Fruit fly (Drosophila melanogaster) whole organism, pupa: ENCODE measurements around the gene dgt2.
A peak's percentile ranks its signal among the peaks of the same experiment; 100 is the strongest.

ENCODE experiments used
- CG10348 ChIP-seq: fragments of 200-800 bp; sonication (Bioruptor generic); IDR thresholded peaks from 2 replicates; pipeline ENCODE4 v1.3.6; 2022; ENCODE audit warnings: missing biosample characterization, missing genetic modification characterization
- CG12605 ChIP-seq: fragments of 200-800 bp; sonication (Bioruptor generic); IDR thresholded peaks from 2 replicates; pipeline ENCODE4 v1.3.6; 2022; ENCODE audit warnings: missing biosample characterization, missing genetic modification characterization
- CG13204 ChIP-seq: fragments of 200-800 bp; sonication (Bioruptor generic); optimal IDR thresholded peaks from 2 replicates; lab custom pipeline; 2018; ENCODE audit warnings: missing biosample characterization, mild to moderate bottlenecking, missing genetic modification characterization, moderate library complexity
- CG14655 ChIP-seq: fragments of 200-800 bp; sonication (Bioruptor generic); optimal IDR thresholded peaks from 3 replicates; lab custom pipeline; 2017; ENCODE audit warnings: mild to moderate bottlenecking, missing biosample characterization, missing genetic modification reagents, missing genetic modification characterization
- CG15710 ChIP-seq: fragments of 200-800 bp; sonication (Bioruptor generic); optimal IDR thresholded peaks from 2 replicates; lab custom pipeline; 2018; ENCODE audit warnings: missing biosample characterization, mild to moderate bottlenecking, missing genetic modification characterization, moderate library complexity
- CG17806 ChIP-seq: fragments of 200-800 bp; sonication (Bioruptor generic); optimal IDR thresholded peaks from 2 replicates; lab custom pipeline; 2018; ENCODE audit warnings: missing biosample characterization, mild to moderate bottlenecking, missing genetic modification characterization, moderate library complexity
- CG32121 ChIP-seq: fragments of 200-800 bp; sonication (Bioruptor generic); IDR thresholded peaks from 2 replicates; pipeline ENCODE4 v1.3.6; 2022; ENCODE audit warnings: missing biosample characterization, missing genetic modification characterization
- CG34367 ChIP-seq: fragments of 200-800 bp; sonication (Bioruptor generic); optimal IDR thresholded peaks from 2 replicates; lab custom pipeline; 2018; ENCODE audit warnings: missing biosample characterization, mild to moderate bottlenecking, missing genetic modification characterization
- CG4496 ChIP-seq: fragments of 200-800 bp; sonication (Bioruptor generic); IDR thresholded peaks from 3 replicates; pipeline ENCODE4 v1.3.6; 2022; ENCODE audit warnings: missing biosample characterization, missing genetic modification characterization
- CG8159 ChIP-seq: fragments of 200-800 bp; sonication (Bioruptor generic); optimal IDR thresholded peaks from 3 replicates; lab custom pipeline; 2018; ENCODE audit warnings: missing biosample characterization, mild to moderate bottlenecking, missing genetic modification characterization, moderate library complexity
- CG8301 ChIP-seq: fragments of 200-800 bp; sonication (Bioruptor generic); optimal IDR thresholded peaks from 2 replicates; lab custom pipeline; 2018; ENCODE audit warnings: missing biosample characterization, mild to moderate bottlenecking, missing genetic modification characterization
- CG9948 ChIP-seq: fragments of 200-800 bp; sonication (Bioruptor generic); optimal IDR thresholded peaks from 2 replicates; lab custom pipeline; 2018; ENCODE audit warnings: missing biosample characterization, mild to moderate bottlenecking, missing genetic modification characterization, moderate library complexity
- D1 ChIP-seq: fragments of 200-800 bp; sonication (Bioruptor generic); optimal IDR thresholded peaks from 2 replicates; lab custom pipeline; 2018; ENCODE audit warnings: missing biosample characterization, mild to moderate bottlenecking, missing genetic modification characterization, moderate library complexity
- EcR ChIP-seq: fragments of 200-800 bp; sonication (Bioruptor generic); optimal IDR thresholded peaks from 3 replicates; lab custom pipeline; 2019; ENCODE audit warnings: missing biosample characterization, missing genetic modification characterization, mild to moderate bottlenecking, moderate library complexity, missing genetic modification reagents
- Ets98B ChIP-seq: fragments of 200-800 bp; sonication (Bioruptor generic); IDR thresholded peaks from 2 replicates; pipeline ENCODE4 v1.3.6; 2022; ENCODE audit warnings: missing biosample characterization, missing genetic modification characterization
- Pif1A ChIP-seq: fragments of 200-800 bp; sonication (Bioruptor generic); optimal IDR thresholded peaks from 3 replicates; lab custom pipeline; 2016; ENCODE audit warnings: missing biosample characterization, missing genetic modification characterization
- Pif1B ChIP-seq: fragments of 200-800 bp; sonication (Bioruptor generic); optimal IDR thresholded peaks from 3 replicates; lab custom pipeline; 2016; ENCODE audit warnings: missing biosample characterization, missing genetic modification characterization
- Snoo ChIP-seq: fragments of 200-800 bp; sonication (Bioruptor generic); optimal IDR thresholded peaks from 3 replicates; lab custom pipeline; 2017; ENCODE audit warnings: missing biosample characterization, mild to moderate bottlenecking, missing genetic modification characterization, inconsistent platforms
- fd96Ca ChIP-seq: fragments of 200-800 bp; sonication (Bioruptor generic); IDR thresholded peaks from 3 replicates; pipeline ENCODE4 v1.3.6; 2022; ENCODE audit warnings: missing biosample characterization, missing genetic modification characterization
- gl ChIP-seq: fragments of 200-800 bp; sonication (Bioruptor generic); optimal IDR thresholded peaks from 2 replicates; lab custom pipeline; 2018; ENCODE audit warnings: missing biosample characterization, mild to moderate bottlenecking, missing genetic modification characterization
- rn ChIP-seq: fragments of 200-800 bp; sonication (Bioruptor generic); IDR thresholded peaks from 2 replicates; pipeline ENCODE4 v1.3.6; 2022; ENCODE audit warnings: missing biosample characterization, missing genetic modification characterization

dgt2 gene

DNA sequence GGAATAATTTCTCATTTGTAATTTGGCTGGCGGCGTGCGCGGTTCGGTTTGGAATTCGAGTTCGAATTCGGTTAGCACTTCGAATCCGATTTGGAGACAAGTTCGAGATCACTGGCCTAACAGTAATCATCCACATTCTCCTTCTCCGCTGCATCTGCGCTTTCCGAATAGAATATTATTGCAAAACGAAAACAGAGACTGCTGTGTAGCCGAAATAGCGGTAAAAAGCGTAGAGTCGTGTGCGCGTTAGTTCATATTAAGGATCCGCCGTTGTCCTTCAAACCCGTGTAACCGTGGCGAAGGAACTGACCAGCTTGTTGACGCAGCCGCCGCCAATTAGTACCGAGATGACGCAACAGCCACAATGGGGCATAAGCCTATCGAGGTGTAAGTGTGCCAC is 37.7 kb downstream of the dgt2 start, which contains the start of gene dmGlut:
TSS of gene dmGlut (plus strand) at position 4 of the 400 bp plus-strand sequence.
- TF ChIP-seq Pif1A (no peak), CG15710 (tag; lab: Kevin White, UChicago) (no peak), Pif1B (GFP tag; lab: Kevin White, UChicago) (no peak), CG14655 (GFP tag; lab: Kevin White, UChicago) (no peak), CG13204 (GFP tag; lab: Kevin White, UChicago) (no peak), CG10348 (GFP tag; lab: Robert Waterston, UW) (no peak), D1 (no peak), CG8301 (tag; lab: Kevin White, UChicago) (no peak), fd96Ca (GFP tag; lab: Robert Waterston, UW) (no peak), gl (tag; lab: Kevin White, UChicago) (no peak), CG9948 (no peak), EcR (GFP tag; lab: Kevin White, UChicago) (no peak), CG12605 (GFP tag; lab: Robert Waterston, UW) (no peak), Snoo (no peak)

DNA sequence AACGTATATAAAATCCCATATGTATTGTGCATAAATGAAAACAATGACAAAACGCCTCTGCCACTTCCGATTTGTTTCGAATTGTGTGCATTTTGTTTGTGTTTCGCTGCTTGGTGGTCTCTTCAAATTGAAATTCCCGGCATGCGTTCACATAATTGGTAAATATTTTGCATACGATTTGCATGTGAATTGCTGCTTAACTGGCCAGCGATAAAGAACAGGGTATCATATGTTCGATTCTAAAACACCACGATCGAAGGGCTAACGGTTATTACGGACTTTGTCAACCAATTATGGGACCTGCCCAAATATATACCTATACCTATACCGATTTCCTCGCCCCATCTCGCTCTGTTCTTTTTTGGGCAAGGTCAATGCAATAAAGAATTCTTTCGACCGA is 38.4 kb downstream of the dgt2 start:
- TF ChIP-seq CG12605 (GFP tag; lab: Robert Waterston, UW): no peak
- TF ChIP-seq Snoo: no peak
- TF ChIP-seq Ets98B: no peak
- no peak for TF ChIP-seq CG32121 (GFP tag; lab: Robert Waterston, UW)
- TF ChIP-seq rn (GFP tag; lab: Robert Waterston, UW): no peak
- TF ChIP-seq CG15710 (tag; lab: Kevin White, UChicago): no peak
- TF ChIP-seq gl (tag; lab: Kevin White, UChicago): no peak
- TF ChIP-seq CG17806 (tag; lab: Kevin White, UChicago): no peak
- no peak for TF ChIP-seq CG10348 (GFP tag; lab: Robert Waterston, UW)

DNA sequence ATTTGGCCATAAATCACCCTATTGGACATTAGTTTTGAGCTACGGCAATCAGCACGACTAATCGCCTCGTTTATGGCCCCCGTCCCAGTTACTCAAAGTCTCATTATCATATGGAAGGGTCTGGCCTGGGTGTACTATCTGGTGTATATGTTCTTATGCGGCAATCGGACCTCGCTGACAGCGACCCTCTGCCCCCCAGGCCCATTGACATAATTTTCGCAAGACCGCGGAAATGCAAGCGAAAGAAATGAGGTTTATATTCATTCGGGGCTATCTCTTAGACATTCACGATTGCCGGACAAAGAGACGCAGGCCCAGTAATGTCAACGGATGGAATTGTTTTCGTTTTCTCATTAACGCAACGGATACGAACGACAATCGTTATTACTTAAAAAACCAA is 39.1 kb downstream of the dgt2 start:
- no peak for TF ChIP-seq Ets98B
- TF ChIP-seq EcR (GFP tag; lab: Kevin White, UChicago): peak; percentile 58

dm6 chr2L:12029594-12030197 is 40.0 kb downstream of the dgt2 start:
- TF ChIP-seq CG4496 (GFP tag; lab: Robert Waterston, UW): no peak

DNA sequence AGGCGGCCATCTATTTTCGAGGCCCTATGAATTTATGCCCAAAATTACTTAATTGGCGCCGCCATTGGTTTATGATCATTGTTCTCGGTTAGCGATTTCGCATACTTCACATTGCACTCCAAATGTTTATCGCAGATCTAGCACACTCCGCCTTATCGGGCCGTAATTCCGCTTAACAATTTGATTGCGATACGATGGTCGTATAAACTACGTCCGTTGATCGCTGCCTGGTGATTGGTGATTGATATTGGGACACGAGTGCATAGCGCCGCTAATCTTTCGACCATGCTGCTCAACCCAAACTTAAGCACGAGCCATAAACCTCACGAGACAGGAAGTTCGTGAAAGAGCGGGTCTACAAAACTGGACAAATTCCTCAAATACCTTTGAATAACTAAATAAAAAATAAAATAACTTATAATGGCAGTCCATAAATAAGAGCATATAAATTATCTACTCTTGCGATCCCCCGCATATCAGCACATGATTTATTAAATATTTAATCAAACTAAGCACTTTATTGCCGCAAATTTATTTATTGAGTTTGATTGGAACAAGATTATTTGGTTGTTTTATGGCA is 40.9 kb downstream of the dgt2 start:
- TF ChIP-seq Pif1A (no peak), CG12605 (GFP tag; lab: Robert Waterston, UW) (no peak), CG15710 (tag; lab: Kevin White, UChicago) (no peak), fd96Ca (GFP tag; lab: Robert Waterston, UW) (no peak), EcR (GFP tag; lab: Kevin White, UChicago) (no peak), Ets98B (no peak), Pif1B (GFP tag; lab: Kevin White, UChicago) (no peak), rn (GFP tag; lab: Robert Waterston, UW) (no peak), CG13204 (GFP tag; lab: Kevin White, UChicago) (no peak), CG4496 (GFP tag; lab: Robert Waterston, UW) (no peak), CG8159 (tag; lab: Kevin White, UChicago) (no peak), CG8301 (tag; lab: Kevin White, UChicago) (no peak), CG34367 (no peak), gl (tag; lab: Kevin White, UChicago) (no peak), CG17806 (tag; lab: Kevin White, UChicago) (no peak), CG14655 (GFP tag; lab: Kevin White, UChicago) (no peak)
- TF ChIP-seq, all 21 proteins: peak for 0

DNA sequence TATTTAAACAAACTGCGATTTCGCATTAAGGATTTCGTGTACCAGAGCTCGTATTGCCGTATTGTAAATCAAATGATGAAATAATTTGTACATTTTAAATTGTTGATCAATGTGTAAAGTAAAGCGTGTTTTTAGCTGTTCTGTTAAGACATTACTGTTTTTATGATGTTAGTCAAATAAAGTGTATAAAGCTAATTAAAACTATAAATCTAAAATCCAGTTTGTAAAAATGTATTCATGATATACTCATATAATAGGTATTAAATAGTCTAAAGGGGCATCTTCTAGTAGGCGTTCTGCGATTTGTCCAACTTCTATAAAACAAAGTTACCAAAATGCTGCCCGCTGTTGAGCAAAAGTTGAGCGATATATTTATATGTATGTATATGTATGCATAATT is 44.2 kb downstream of the dgt2 start, which contains the start of gene CG18788:
TSS of gene CG18788 (plus strand) at position 301 of the 400 bp plus-strand sequence.
- TF ChIP-seq CG4496 (GFP tag; lab: Robert Waterston, UW): no peak
- TF ChIP-seq fd96Ca (GFP tag; lab: Robert Waterston, UW): no peak
- TF ChIP-seq CG15710 (tag; lab: Kevin White, UChicago): no peak
- no peak for TF ChIP-seq CG8301 (tag; lab: Kevin White, UChicago)
- no peak for TF ChIP-seq Snoo
- TF ChIP-seq CG12605 (GFP tag; lab: Robert Waterston, UW): no peak
- TF ChIP-seq Ets98B: no peak
- no peak for TF ChIP-seq CG10348 (GFP tag; lab: Robert Waterston, UW)
- TF ChIP-seq EcR (GFP tag; lab: Kevin White, UChicago): no peak
- no peak for TF ChIP-seq CG32121 (GFP tag; lab: Robert Waterston, UW)
- TF ChIP-seq gl (tag; lab: Kevin White, UChicago): no peak
- no peak for TF ChIP-seq CG14655 (GFP tag; lab: Kevin White, UChicago)

DNA sequence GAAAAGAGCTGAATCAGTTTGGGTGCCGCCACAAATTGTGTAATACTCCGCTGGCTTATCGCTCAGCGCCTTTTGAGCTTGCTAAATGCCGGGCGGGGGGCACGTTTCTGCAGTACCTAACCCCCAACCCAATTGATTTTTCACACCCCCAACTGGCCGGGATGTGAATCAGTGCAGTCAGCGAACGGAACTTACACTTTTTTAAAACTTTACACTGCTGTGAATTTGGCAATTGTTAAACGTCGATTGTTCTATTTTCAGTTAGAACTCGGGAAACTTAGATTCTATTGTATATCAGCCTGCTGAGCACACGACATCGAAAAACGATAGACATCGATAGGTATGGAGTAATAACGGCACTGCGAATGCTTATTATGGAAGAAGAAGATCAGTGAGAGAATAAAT is 48.4 kb downstream of the dgt2 start, which contains the start of gene Tom70:
TSS of gene Tom70 (minus strand) at position 335 of the 405 bp plus-strand sequence.
- no peak for TF ChIP-seq CG32121 (GFP tag; lab: Robert Waterston, UW)
- TF ChIP-seq Snoo: no peak
- TF ChIP-seq fd96Ca (GFP tag; lab: Robert Waterston, UW): no peak
- TF ChIP-seq CG9948: no peak
- TF ChIP-seq CG12605 (GFP tag; lab: Robert Waterston, UW): no peak
- no peak for TF ChIP-seq gl (tag; lab: Kevin White, UChicago)
- no peak for TF ChIP-seq CG4496 (GFP tag; lab: Robert Waterston, UW)
- TF ChIP-seq rn (GFP tag; lab: Robert Waterston, UW): no peak
- TF ChIP-seq CG17806 (tag; lab: Kevin White, UChicago): no peak
- TF ChIP-seq CG13204 (GFP tag; lab: Kevin White, UChicago): no peak
- TF ChIP-seq CG14655 (GFP tag; lab: Kevin White, UChicago): no peak
- no peak for TF ChIP-seq Ets98B
- no peak for TF ChIP-seq CG34367
- no peak for TF ChIP-seq CG8159 (tag; lab: Kevin White, UChicago)
- TF ChIP-seq CG15710 (tag; lab: Kevin White, UChicago): no peak
